Fruit fly (Drosophila melanogaster) whole organism, embryonic: ENCODE data around the gene ldbr.

Experiments used
- CG1024 ChIP-seq: fragments of 200-800 bp; sonication (Bioruptor generic); IDR thresholded peaks from 2 replicates; pipeline ENCODE4 v1.3.6; 2022; ENCODE audit warnings: missing biosample characterization, missing genetic modification characterization
- CG11085 ChIP-seq: fragments of 200-800 bp; sonication (Bioruptor generic); IDR thresholded peaks from 2 replicates; pipeline ENCODE4 v1.3.6; 2022; ENCODE audit warnings: missing biosample characterization, missing genetic modification characterization
- CG11723 ChIP-seq: fragments of 200-800 bp; sonication (Bioruptor generic); optimal IDR thresholded peaks from 2 replicates; lab custom pipeline; 2017; ENCODE audit warnings: missing biosample characterization, mild to moderate bottlenecking, missing genetic modification characterization
- CG12219 ChIP-seq: fragments of 200-800 bp; sonication (Bioruptor generic); optimal IDR thresholded peaks from 3 replicates; lab custom pipeline; 2018; ENCODE audit warnings: missing biosample characterization, mild to moderate bottlenecking, missing genetic modification characterization
- CG12744 ChIP-seq: fragments of 200-800 bp; sonication (Bioruptor generic); optimal IDR thresholded peaks from 2 replicates; lab custom pipeline; 2016; ENCODE audit warnings: missing biosample characterization, missing genetic modification characterization
- CG13287 ChIP-seq: fragments of 200-800 bp; sonication (Bioruptor generic); IDR thresholded peaks from 2 replicates; pipeline ENCODE4 v1.3.6; 2022; ENCODE audit warnings: missing biosample characterization, missing genetic modification characterization; ENCODE audit not compliant: partially characterized antibody
- CG13424 ChIP-seq: fragments of 200-800 bp; sonication (Bioruptor generic); optimal IDR thresholded peaks from 2 replicates; lab custom pipeline; 2019; ENCODE audit warnings: missing biosample characterization, mild to moderate bottlenecking, missing genetic modification characterization, moderate library complexity
- CG1647 ChIP-seq: fragments of 200-800 bp; sonication (Bioruptor generic); optimal IDR thresholded peaks from 3 replicates; lab custom pipeline; 2016; ENCODE audit warnings: missing biosample characterization, missing genetic modification characterization
- CG17328 ChIP-seq: fragments of 200-800 bp; sonication (Bioruptor generic); IDR thresholded peaks from 2 replicates; pipeline ENCODE4 v1.3.6; 2022; ENCODE audit warnings: missing biosample characterization, missing genetic modification characterization
- CG17385 ChIP-seq: fragments of 200-800 bp; sonication (Bioruptor generic); optimal IDR thresholded peaks from 3 replicates; lab custom pipeline; 2018; ENCODE audit warnings: missing biosample characterization, mild to moderate bottlenecking, missing genetic modification characterization
- CG2129 ChIP-seq: fragments of 200-800 bp; sonication (Bioruptor generic); IDR thresholded peaks from 2 replicates; pipeline ENCODE4 v1.3.6; 2022; ENCODE audit warnings: missing biosample characterization, missing genetic modification characterization; ENCODE audit not compliant: partially characterized antibody
- CG2875 ChIP-seq: fragments of 200-800 bp; sonication (Bioruptor generic); optimal IDR thresholded peaks from 2 replicates; lab custom pipeline; 2017; ENCODE audit warnings: missing biosample characterization, mild to moderate bottlenecking, missing genetic modification characterization, missing genetic modification reagents
- CG2889 ChIP-seq: fragments of 200-800 bp; sonication (Bioruptor generic); IDR thresholded peaks from 3 replicates; pipeline ENCODE4 v1.3.6; 2022; ENCODE audit warnings: missing biosample characterization, missing genetic modification characterization
- CG3065 ChIP-seq: fragments of 200-800 bp; sonication (Bioruptor generic); optimal IDR thresholded peaks from 2 replicates; lab custom pipeline; 2016; ENCODE audit warnings: missing biosample characterization, missing genetic modification characterization
- CG33557 ChIP-seq: fragments of 200-800 bp; sonication (Bioruptor generic); optimal IDR thresholded peaks from 2 replicates; lab custom pipeline; 2019; ENCODE audit warnings: missing biosample characterization, mild to moderate bottlenecking, missing genetic modification characterization, moderate library complexity
- CG34376 ChIP-seq: fragments of 200-800 bp; sonication (Bioruptor generic); optimal IDR thresholded peaks from 2 replicates; lab custom pipeline; 2018; ENCODE audit warnings: missing biosample characterization, mild to moderate bottlenecking, missing genetic modification characterization
- CG3726 ChIP-seq: fragments of 200-800 bp; sonication (Bioruptor generic); IDR thresholded peaks from 3 replicates; pipeline ENCODE4, ENCODE4 v1.3.6; 2022; ENCODE audit warnings: missing biosample characterization, missing genetic modification characterization
- CG4854 ChIP-seq: fragments of 200-800 bp; sonication (Bioruptor generic); optimal IDR thresholded peaks from 2 replicates; lab custom pipeline; 2016; ENCODE audit warnings: missing biosample characterization, missing genetic modification characterization, inconsistent platforms
- CG6272 ChIP-seq: fragments of 200-800 bp; sonication (Bioruptor generic); IDR thresholded peaks from 2 replicates; pipeline ENCODE4 v1.3.6; 2022; ENCODE audit warnings: missing biosample characterization, missing genetic modification characterization
- CG6654 ChIP-seq: fragments of 200-800 bp; sonication (Bioruptor generic); optimal IDR thresholded peaks from 2 replicates; lab custom pipeline; 2017; ENCODE audit warnings: missing biosample characterization, mild to moderate bottlenecking, missing genetic modification characterization
- CG7928 ChIP-seq: fragments of 200-800 bp; sonication (Bioruptor generic); optimal IDR thresholded peaks from 2 replicates; lab custom pipeline; 2017; ENCODE audit warnings: missing biosample characterization, mild to moderate bottlenecking, missing genetic modification characterization
- CG9609 ChIP-seq: fragments of 200-800 bp; sonication (Bioruptor generic); optimal IDR thresholded peaks from 3 replicates; lab custom pipeline; 2016; ENCODE audit warnings: missing biosample characterization, missing genetic modification characterization
- Dek ChIP-seq: fragments of 200-800 bp; sonication (Bioruptor generic); optimal IDR thresholded peaks from 3 replicates; lab custom pipeline; 2019; ENCODE audit warnings: missing biosample characterization, mild to moderate bottlenecking, missing genetic modification characterization, moderate library complexity
- HLHmδ ChIP-seq: fragments of 200-800 bp; sonication (Bioruptor generic); optimal IDR thresholded peaks from 2 replicates; lab custom pipeline; 2018; ENCODE audit warnings: missing biosample characterization, mild to moderate bottlenecking, missing genetic modification characterization, moderate library complexity
- Hey ChIP-seq: fragments of 200-800 bp; sonication (Bioruptor generic); optimal IDR thresholded peaks from 3 replicates; lab custom pipeline; 2018; ENCODE audit warnings: missing biosample characterization, mild to moderate bottlenecking, missing genetic modification characterization
- HmgZ ChIP-seq: fragments of 200-800 bp; sonication (Bioruptor generic); optimal IDR thresholded peaks from 2 replicates; lab custom pipeline; 2018; ENCODE audit warnings: missing biosample characterization, mild to moderate bottlenecking, missing genetic modification characterization
- Max ChIP-seq: fragments of 200-800 bp; sonication (Bioruptor generic); optimal IDR thresholded peaks from 2 replicates; lab custom pipeline; 2016; ENCODE audit warnings: missing biosample characterization, mild to moderate bottlenecking, missing genetic modification characterization
- Rx ChIP-seq: fragments of 200-800 bp; sonication (Bioruptor generic); IDR thresholded peaks from 2 replicates; pipeline ENCODE4 v1.3.6; 2022; ENCODE audit warnings: missing biosample characterization, missing genetic modification characterization
- Side ChIP-seq: fragments of 200-800 bp; sonication (Bioruptor generic); optimal IDR thresholded peaks from 2 replicates; lab custom pipeline; 2016; ENCODE audit warnings: missing biosample characterization, missing genetic modification characterization
- ab ChIP-seq: fragments of 200-800 bp; sonication (Bioruptor generic); optimal IDR thresholded peaks from 2 replicates; lab custom pipeline; 2016; ENCODE audit warnings: missing biosample characterization, missing genetic modification characterization
- ap ChIP-seq: fragments of 200-800 bp; sonication (Bioruptor generic); IDR thresholded peaks from 2 replicates; pipeline ENCODE4 v1.3.6; 2022; ENCODE audit warnings: missing biosample characterization, missing genetic modification characterization
- cas ChIP-seq: fragments of 200-800 bp; sonication (Bioruptor generic); IDR thresholded peaks from 2 replicates; pipeline ENCODE4 v1.3.6; 2022; ENCODE audit warnings: missing biosample characterization, missing genetic modification characterization
- dati ChIP-seq: fragments of 200-800 bp; sonication (Bioruptor generic); IDR thresholded peaks from 2 replicates; pipeline ENCODE4 v1.3.6; 2022; ENCODE audit warnings: missing biosample characterization, missing genetic modification characterization
- dmrt11E ChIP-seq: fragments of 200-800 bp; sonication (Bioruptor generic); optimal IDR thresholded peaks from 3 replicates; lab custom pipeline; 2018; ENCODE audit warnings: missing biosample characterization, mild to moderate bottlenecking, missing genetic modification characterization, moderate library complexity
- dysf ChIP-seq: fragments of 200-800 bp; sonication (Bioruptor generic); IDR thresholded peaks from 3 replicates; pipeline ENCODE4 v1.3.6; 2022; ENCODE audit warnings: missing biosample characterization, missing genetic modification characterization
- ewg ChIP-seq: fragments of 200-800 bp; sonication (Bioruptor generic); optimal IDR thresholded peaks from 3 replicates; lab custom pipeline; 2017; ENCODE audit warnings: mild to moderate bottlenecking, missing biosample characterization, missing genetic modification reagents, missing genetic modification characterization
- fru ChIP-seq: fragments of >200 bp; optimal IDR thresholded peaks from 2 replicates; lab custom pipeline; 2017
- fu2 ChIP-seq: fragments of 200-800 bp; sonication (Bioruptor generic); optimal IDR thresholded peaks from 2 replicates; lab custom pipeline; 2016; ENCODE audit warnings: missing biosample characterization, missing genetic modification characterization
- grn ChIP-seq: fragments of 200-800 bp; sonication (Bioruptor generic); optimal IDR thresholded peaks from 3 replicates; lab custom pipeline; 2017; ENCODE audit warnings: missing biosample characterization, missing genetic modification characterization
- kah ChIP-seq: fragments of 200-800 bp; sonication (Bioruptor generic); optimal IDR thresholded peaks from 2 replicates; lab custom pipeline; 2018; ENCODE audit warnings: missing biosample characterization, mild to moderate bottlenecking, missing genetic modification characterization
- ken ChIP-seq: fragments of 200-800 bp; sonication (Bioruptor generic); IDR thresholded peaks from 3 replicates; pipeline ENCODE4 v1.3.6; 2022; ENCODE audit warnings: missing biosample characterization, missing genetic modification characterization
- klu ChIP-seq: fragments of 200-800 bp; sonication (Bioruptor generic); IDR thresholded peaks from 2 replicates; pipeline ENCODE4 v1.3.6; 2022; ENCODE audit warnings: missing biosample characterization, missing genetic modification characterization
- lola ChIP-seq, 3 experiments: fragments of >200 bp in 2 of 3; fragments of 200-800 bp in 1 of 3; sonication (Bioruptor generic) in 1 of 3; optimal IDR thresholded peaks; 2 replicates each; lab custom pipeline; 2017 to 2019; ENCODE audit warnings: missing biosample characterization in 3 of 3, missing genetic modification characterization in 3 of 3, mild to moderate bottlenecking in 1 of 3, moderate library complexity in 1 of 3
- lov ChIP-seq, 2 experiments: fragments of 200-800 bp in 1 of 2; fragments of >200 bp in 1 of 2; sonication (Bioruptor generic) in 1 of 2; IDR thresholded peaks in 1 of 2; optimal IDR thresholded peaks in 1 of 2; 2 replicates in 1 of 2; 3 replicates in 1 of 2; pipeline versions ENCODE4 v1.3.6 to Lab custom; 2017 to 2022; ENCODE audit warnings: missing biosample characterization in 1 of 2, missing genetic modification characterization in 1 of 2
- luna ChIP-seq: fragments of 200-800 bp; sonication (Bioruptor generic); optimal IDR thresholded peaks from 2 replicates; lab custom pipeline; 2016; ENCODE audit warnings: missing biosample characterization, missing genetic modification characterization
- mirr ChIP-seq: fragments of 200-800 bp; sonication (Bioruptor generic); optimal IDR thresholded peaks from 3 replicates; lab custom pipeline; 2018; ENCODE audit warnings: missing biosample characterization, mild to moderate bottlenecking, missing genetic modification characterization
- sc ChIP-seq, 3 experiments: fragments of >200 bp in 2 of 3; fragments of 200-800 bp in 1 of 3; sonication (Bioruptor generic) in 1 of 3; optimal IDR thresholded peaks; 2 replicates in 2 of 3; 3 replicates in 1 of 3; lab custom pipeline; 2017; ENCODE audit warnings: mild to moderate bottlenecking in 1 of 3, missing biosample characterization in 1 of 3, missing genetic modification characterization in 1 of 3, missing genetic modification reagents in 1 of 3
- toy ChIP-seq: fragments of 200-800 bp; sonication (Bioruptor generic); IDR thresholded peaks from 2 replicates; pipeline ENCODE4 v1.3.6; 2022; ENCODE audit warnings: missing biosample characterization, missing genetic modification characterization
- trh ChIP-seq: fragments of 200-800 bp; sonication (Bioruptor generic); optimal IDR thresholded peaks from 2 replicates; lab custom pipeline; 2016; ENCODE audit warnings: missing biosample characterization, missing genetic modification characterization
- unpg ChIP-seq: fragments of 200-800 bp; sonication (Bioruptor generic); optimal IDR thresholded peaks from 3 replicates; lab custom pipeline; 2018; ENCODE audit warnings: missing biosample characterization, mild to moderate bottlenecking, missing genetic modification characterization, moderate library complexity
- wor ChIP-seq: fragments of 200-800 bp; sonication (Bioruptor generic); IDR thresholded peaks from 2 replicates; pipeline ENCODE4 v1.3.6; 2022; ENCODE audit warnings: missing biosample characterization, missing genetic modification characterization

The ldbr gene

dm6 chr3L:8110171-8110570, 11.5 kb upstream of the ldbr start, which contains the start of gene Nulp1 (continued):
- TF ChIP-seq CG9609 (GFP tag; lab: Kevin White, UChicago) (peak; percentile 27), CG17328 (no peak), dati (GFP tag; lab: Robert Waterston, UW) (no peak), lola (GFP tag; optimal IDR thresholded peaks at IDR 0.05; lab: Kevin White, UChicago) (no peak), ewg (GFP tag; lab: Kevin White, UChicago) (no peak), CG34376 (GFP tag; lab: Kevin White, UChicago) (no peak), unpg (GFP tag; lab: Kevin White, UChicago) (no peak), CG2875 (GFP tag; lab: Kevin White, UChicago) (no peak), CG1024 (GFP tag; lab: Robert Waterston, UW) (no peak), lov (optimal IDR thresholded peaks at IDR 0.05; lab: Kevin White, UChicago) (no peak), lov (GFP tag; IDR thresholded peaks at IDR 0.05; lab: Robert Waterston, UW) (no peak), wor (GFP tag; lab: Robert Waterston, UW) (no peak), CG1647 (GFP tag; lab: Kevin White, UChicago) (no peak), HmgZ (tag; lab: Kevin White, UChicago) (peak; percentile 49), CG13287 (GFP tag; lab: Robert Waterston, UW) (peak; percentile 22; the same call in 1 of the 2 replicates), dmrt11E (no peak), fu2 (GFP tag; lab: Kevin White, UChicago) (peak; percentile 30), luna (GFP tag; lab: Kevin White, UChicago) (no peak), fru (lab: Kevin White, UChicago) (no peak), CG12744 (GFP tag; lab: Kevin White, UChicago) (no peak), grn (GFP tag; lab: Kevin White, UChicago) (no peak), CG12219 (no peak), dysf (GFP tag; lab: Robert Waterston, UW) (no peak), CG11085 (GFP tag; lab: Robert Waterston, UW) (no peak), Dek (tag; lab: Kevin White, UChicago) (no peak), ab (GFP tag; lab: Kevin White, UChicago) (no peak), Hey (tag; lab: Kevin White, UChicago) (no peak), CG6272 (GFP tag; lab: Robert Waterston, UW) (no peak), ken (GFP tag; lab: Robert Waterston, UW) (0 out of 3 replicates have a peak, but pooled peaks have one; percentile 37), kah (GFP tag; lab: Kevin White, UChicago) (peak; percentile 97), Max (GFP tag; lab: Kevin White, UChicago) (peak; percentile 37), klu (no peak), sc (optimal IDR thresholded peaks at IDR 0.05; lab: Kevin White, UChicago) (no peak), sc (GFP tag; optimal IDR thresholded peaks at IDR 0.05; lab: Kevin White, UChicago) (no peak), CG3065 (GFP tag; lab: Kevin White, UChicago) (no peak), ap (no peak), CG33557 (GFP tag; lab: Kevin White, UChicago) (no peak), CG2889 (GFP tag; lab: Robert Waterston, UW) (no peak), trh (no peak), CG11723 (GFP tag; lab: Kevin White, UChicago) (no peak), CG4854 (GFP tag; lab: Kevin White, UChicago) (no peak), CG3726 (no peak), CG2129 (GFP tag; lab: Robert Waterston, UW) (no peak), CG17385 (GFP tag; lab: Kevin White, UChicago) (no peak), CG6654 (GFP tag; lab: Kevin White, UChicago) (no peak), CG13424 (tag; lab: Kevin White, UChicago) (no peak), toy (no peak), CG7928 (GFP tag; lab: Kevin White, UChicago) (peak; percentile 39), Rx (GFP tag; lab: Robert Waterston, UW) (0 out of 2 replicates have a peak, but pooled peaks have one; percentile 9), HLHmδ (GFP tag; lab: Kevin White, UChicago) (no peak), cas (GFP tag; lab: Robert Waterston, UW) (no peak), Side (peak; percentile 26), mirr (GFP tag; lab: Kevin White, UChicago) (no peak)
